Worm (Caenorhabditis elegans) whole organism, L1 larva: ENCODE results near the gene F56D6.21.
A peak's percentile ranks its signal among the peaks of the same experiment; 100 is the strongest.

Source experiments
- ama-1 ChIP-seq: fragments of 150-350 bp; optimal IDR thresholded peaks from 2 replicates; lab custom pipeline; 2014
- egl-13 ChIP-seq: sonication (generic microtip); optimal IDR thresholded peaks from 2 replicates; lab custom pipeline; 2016; ENCODE audit warnings: missing genotype, missing genetic modification reagents, missing genetic modification characterization, missing compliant biosample characterization
- elt-2 ChIP-seq: sonication (generic microtip); optimal IDR thresholded peaks from 2 replicates; lab custom pipeline; 2016; ENCODE audit warnings: missing genetic modification characterization, mild to moderate bottlenecking, inconsistent platforms, missing compliant biosample characterization, missing genetic modification reagents
- fos-1 ChIP-seq: fragments of 150-350 bp; optimal IDR thresholded peaks from 2 replicates; lab custom pipeline; 2014; ENCODE audit warnings: missing biosample characterization, missing genetic modification characterization
- lin-15B ChIP-seq: fragments of 150-350 bp; sonication (generic microtip); optimal IDR thresholded peaks from 3 replicates; lab custom pipeline; 2014; ENCODE audit warnings: missing biosample characterization, missing genetic modification characterization
- lin-35 ChIP-seq, 2 experiments: fragments of 150-350 bp; optimal IDR thresholded peaks; 2 replicates each; lab custom pipeline; 2014; ENCODE audit warnings: missing biosample characterization in 2 of 2, missing genetic modification characterization in 2 of 2, missing genetic modification reagents in 2 of 2
- lin-39 ChIP-seq: fragments of 150-350 bp; optimal IDR thresholded peaks from 2 replicates; lab custom pipeline; 2014; ENCODE audit warnings: missing biosample characterization, missing genetic modification reagents, missing genetic modification characterization
- skn-1 ChIP-seq: fragments of 150-350 bp; optimal IDR thresholded peaks from 2 replicates; lab custom pipeline; 2014; ENCODE audit warnings: missing biosample characterization, missing genetic modification characterization
- snpc-4 ChIP-seq: fragments of 150-350 bp; optimal IDR thresholded peaks from 2 replicates; lab custom pipeline; 2014; ENCODE audit warnings: missing biosample characterization, missing genetic modification characterization
- swsn-7 ChIP-seq: sonication (generic microtip); optimal IDR thresholded peaks from 2 replicates; lab custom pipeline; 2016; ENCODE audit warnings: missing genetic modification characterization, missing compliant biosample characterization
- unc-130 ChIP-seq: fragments of 150-350 bp; optimal IDR thresholded peaks from 2 replicates; lab custom pipeline; 2017; ENCODE audit warnings: missing biosample characterization, missing genetic modification characterization, inconsistent platforms

- TF ChIP-seq lin-15B (tag; lab: Kevin White, UChicago) (no peak), unc-130 (tag; lab: Kevin White, UChicago) (no peak), lin-39 (tag; lab: Kevin White, UChicago) (no peak), lin-35 (GFP tag; optimal IDR thresholded peaks at IDR 0.05; lab: Kevin White, UChicago) (peak; percentile 5 to 16), snpc-4 (no peak), egl-13 (tag; lab: Kevin White, UChicago) (no peak), swsn-7 (tag; lab: Kevin White, UChicago) (no peak), elt-2 (tag; lab: Kevin White, UChicago) (no peak), ama-1 (no peak), skn-1 (peak; percentile 21), fos-1 (tag; lab: Kevin White, UChicago) (peak; percentile 74)
These were observed 29.5 kb upstream of the F56D6.21 start for ce11 chrIV:3875260-3875659.
